Worm (Caenorhabditis elegans) whole organism, mixed stage, embryonic: Measurements from ENCODE around the gene ZC196.3.

Source experiments
- elt-1 ChIP-seq: sonication (generic microtip); optimal IDR thresholded peaks from 2 replicates; lab custom pipeline; 2017; ENCODE audit warnings: missing genetic modification characterization, mild to moderate bottlenecking, missing compliant biosample characterization, antibody characterized with exemption, moderate library complexity, borderline replicate concordance; ENCODE audit not compliant: insufficient read depth
- mls-2 ChIP-seq: sonication (generic microtip); optimal IDR thresholded peaks from 2 replicates; lab custom pipeline; 2016; ENCODE audit warnings: mild to moderate bottlenecking, missing genetic modification characterization, moderate library complexity, missing compliant biosample characterization
- nhr-237 ChIP-seq: fragments of 150-350 bp; optimal IDR thresholded peaks from 2 replicates; lab custom pipeline; 2014; ENCODE audit warnings: missing biosample characterization, missing genetic modification characterization
- nhr-76 ChIP-seq: sonication (generic microtip); optimal IDR thresholded peaks from 2 replicates; lab custom pipeline; 2017; ENCODE audit warnings: missing biosample characterization, missing genetic modification characterization
- snpc-4 ChIP-seq: fragments of 150-350 bp; optimal IDR thresholded peaks from 2 replicates; lab custom pipeline; 2014; ENCODE audit warnings: missing biosample characterization, missing genetic modification characterization
- unc-62 ChIP-seq: fragments of 150-350 bp; optimal IDR thresholded peaks from 2 replicates; lab custom pipeline; 2014; ENCODE audit warnings: missing biosample characterization, missing genetic modification reagents, missing genetic modification characterization

ce11 chrV:8739136-8739535, 2.7 kb downstream of the ZC196.3 start, which contains the start of gene ZC196.2:
- TF ChIP-seq unc-62: no peak
- TF ChIP-seq snpc-4 (tag; lab: Kevin White, UChicago): no peak
- TF ChIP-seq nhr-237 (tag; lab: Kevin White, UChicago): no peak
- no peak for TF ChIP-seq mls-2
- TF ChIP-seq nhr-76 (tag; lab: Kevin White, UChicago): no peak
- TF ChIP-seq elt-1 (tag; lab: Kevin White, UChicago): no peak
